Worm (Caenorhabditis elegans): ENCODE results near the gene F59B1.2.

DNA sequence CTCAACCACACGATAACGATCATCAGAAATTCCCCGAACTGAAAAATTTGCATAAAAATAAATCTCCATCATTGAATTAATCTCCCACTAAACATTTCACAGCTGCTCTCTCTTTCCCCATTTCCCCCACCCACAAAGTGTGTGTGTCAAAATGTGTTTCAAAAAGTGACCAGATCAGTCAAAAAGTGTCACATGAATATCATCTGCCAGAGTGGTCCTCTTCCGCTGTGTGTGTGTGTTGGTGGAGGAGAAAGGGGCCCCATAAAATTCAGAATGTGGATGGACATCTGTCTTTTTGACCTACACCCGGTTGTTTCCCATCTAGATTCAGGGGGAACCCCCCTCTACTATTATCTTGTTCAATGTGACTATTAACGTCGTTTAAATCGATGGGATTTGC, 44.1 kb downstream of the F59B1.2 start:
- TF ChIP-seq aly-1 (tag; optimal IDR thresholded peaks at IDR 0.05) (no peak), scrt-1 (GFP tag; IDR thresholded peaks at IDR 0.05) (no peak), ama-1 (optimal IDR thresholded peaks at IDR 0.05) (no peak), pes-1 (GFP tag; IDR thresholded peaks at IDR 0.05) (no peak), ets-7 (tag; optimal IDR thresholded peaks at IDR 0.05) (no peak), tra-4 (tag; optimal IDR thresholded peaks at IDR 0.05) (no peak), hmbx-1 (tag; optimal IDR thresholded peaks at IDR 0.05) (no peak), ceh-36 (tag; optimal IDR thresholded peaks at IDR 0.05) (no peak), hnd-1 (tag; optimal IDR thresholded peaks at IDR 0.05) (no peak), flt-1 (GFP tag; IDR thresholded peaks at IDR 0.05) (no peak), sea-1 (GFP tag; conservative IDR thresholded peaks at IDR 0.05) (no peak)

All from whole organism, early embryonic.